Worm (Caenorhabditis elegans): ENCODE measurements around the gene H40L08.9.
A peak's percentile ranks its signal among the peaks of the same experiment; 100 is the strongest.

Gene H40L08.9

ce11 chrX:15057900-15058299 is 18.4 kb downstream of the H40L08.9 start:
- no peak for TF ChIP-seq nhr-48 (tag; optimal IDR thresholded peaks at IDR 0.05)
- peak in 1 of 2 experiments; percentile 14 for TF ChIP-seq unc-62 (GFP tag; optimal IDR thresholded peaks at IDR 0.05 in 1 of 2)
- no peak for TF ChIP-seq unc-62 (tag; optimal IDR thresholded peaks at IDR 0.05)
- peak; percentile 97 for TF ChIP-seq aha-1 (tag)

DNA sequence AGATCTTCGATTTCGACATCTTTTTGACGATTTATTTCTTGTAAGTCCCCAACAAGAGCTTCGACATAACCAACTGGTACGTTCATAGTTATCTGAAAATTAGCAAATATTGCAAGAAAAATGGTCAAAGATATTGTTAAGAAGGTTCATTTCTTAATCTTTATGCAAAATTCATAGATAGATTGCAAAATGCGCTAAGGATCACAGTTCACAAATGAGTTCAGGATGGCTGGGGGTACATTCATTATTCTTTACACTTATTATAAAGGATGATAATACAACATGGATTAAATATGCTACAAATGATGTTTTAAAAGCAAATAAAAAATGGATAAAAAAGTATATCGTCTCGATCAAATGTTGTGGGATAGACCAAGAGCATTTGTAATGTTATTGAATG is 19.5 kb downstream of the H40L08.9 start, which contains the start of gene H03G16.5:
TSS of gene H03G16.5 (minus strand) at position 101 of the 400 bp plus-strand sequence.
- TF ChIP-seq fkh-10 (GFP tag; optimal IDR thresholded peaks at IDR 0.05) (no peak), dmd-8 (GFP tag; IDR thresholded peaks at IDR 0.05) (no peak), mep-1 (tag; optimal IDR thresholded peaks at IDR 0.05) (no peak), tag-97 (GFP tag; IDR thresholded peaks at IDR 0.05) (no peak), Y48G9A.11 (GFP tag; IDR thresholded peaks at IDR 0.05) (no peak), lin-29 (GFP tag; IDR thresholded peaks at IDR 0.05) (no peak), madf-9 (GFP tag; conservative IDR thresholded peaks at IDR 0.05) (no peak)

DNA sequence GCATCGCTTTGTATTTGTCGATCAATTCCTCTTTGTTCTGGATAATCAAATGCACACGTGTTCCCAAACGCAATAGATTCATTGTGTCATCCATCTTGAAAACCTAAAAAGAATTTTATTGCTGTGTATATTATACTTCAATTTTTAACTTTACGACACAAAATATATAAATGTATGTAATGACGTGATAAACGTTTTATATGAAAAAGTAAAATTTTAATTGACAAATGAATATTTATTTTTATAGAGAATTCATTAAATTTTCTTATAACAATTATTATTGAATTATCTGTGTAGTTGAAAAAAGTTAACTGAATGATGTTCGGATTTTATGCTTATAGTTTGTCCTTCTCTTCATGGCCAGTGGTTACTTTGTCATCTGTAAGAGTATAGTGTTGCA is 20.4 kb downstream of the H40L08.9 start, which contains the start of gene H03G16.7:
TSS of gene H03G16.7 (minus strand) at position 101 of the 400 bp plus-strand sequence.
- TF ChIP-seq F44E2.7 (GFP tag; IDR thresholded peaks at IDR 0.05) = no peak
- no peak for TF ChIP-seq ama-1 (optimal IDR thresholded peaks at IDR 0.05)
- no peak for TF ChIP-seq skn-1 (tag; optimal IDR thresholded peaks at IDR 0.05)
- TF ChIP-seq dmd-6 (GFP tag; IDR thresholded peaks at IDR 0.05) = no peak
- no peak for TF ChIP-seq egl-27 (tag; optimal IDR thresholded peaks at IDR 0.05)
- no peak for TF ChIP-seq php-3 (GFP tag; IDR thresholded peaks at IDR 0.05)
- TF ChIP-seq Y75B8A.6 (GFP tag; IDR thresholded peaks at IDR 0.05) = no peak
- TF ChIP-seq ctbp-1 (GFP tag; IDR thresholded peaks at IDR 0.05) = no peak
- TF ChIP-seq lin-15B (tag; optimal IDR thresholded peaks at IDR 0.05) = no peak
- TF ChIP-seq nhr-11 (tag; optimal IDR thresholded peaks at IDR 0.05) = no peak
- no peak for TF ChIP-seq lir-3 (tag; optimal IDR thresholded peaks at IDR 0.05)
- TF ChIP-seq dmd-9 (GFP tag; IDR thresholded peaks at IDR 0.05) = no peak
- no peak for TF ChIP-seq ceh-82 (tag; optimal IDR thresholded peaks at IDR 0.05)

DNA sequence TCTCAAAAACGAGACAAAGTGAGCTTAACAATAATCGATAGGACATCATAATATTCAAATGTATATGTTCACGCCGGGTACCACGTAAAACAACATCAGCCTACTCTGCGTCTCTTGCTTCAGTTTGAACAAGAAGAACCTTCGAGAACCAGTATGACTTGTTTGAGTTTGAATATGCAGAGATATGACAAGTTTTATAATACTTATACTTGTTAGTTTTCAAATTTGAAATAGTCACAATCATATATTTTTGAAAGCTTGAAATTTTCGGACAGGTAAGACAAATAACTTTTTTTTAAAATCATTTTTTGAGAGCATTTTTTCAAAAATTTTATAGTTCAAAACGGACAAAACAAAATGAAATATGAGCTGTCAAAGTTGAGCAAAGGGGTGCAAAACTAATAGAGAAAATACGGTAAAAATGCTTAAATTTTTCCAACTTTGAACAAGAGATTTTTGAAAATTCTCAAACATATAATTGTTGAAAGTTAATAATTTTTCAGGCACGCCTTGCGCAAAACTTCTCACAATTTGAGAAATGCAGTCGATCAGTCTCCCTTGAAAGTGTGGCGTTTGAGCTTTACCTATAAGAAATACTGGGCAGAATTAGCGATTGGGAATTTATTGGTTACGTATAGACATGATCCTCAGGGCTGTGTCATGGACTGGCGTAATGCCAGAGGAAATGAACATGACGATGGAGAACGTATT is 22.9 kb downstream of the H40L08.9 start, which contains the start of gene H03G16.1:
TSS of gene H03G16.1 (plus strand) at position 661 of the 711 bp plus-strand sequence.
- no peak for TF ChIP-seq lsy-2 (tag; optimal IDR thresholded peaks at IDR 0.05)
- peak in 1 of 2 experiments; percentile 92 for TF ChIP-seq unc-62 (GFP tag; optimal IDR thresholded peaks at IDR 0.05 in 1 of 2)
- no peak for TF ChIP-seq unc-62 (tag; optimal IDR thresholded peaks at IDR 0.05)

DNA sequence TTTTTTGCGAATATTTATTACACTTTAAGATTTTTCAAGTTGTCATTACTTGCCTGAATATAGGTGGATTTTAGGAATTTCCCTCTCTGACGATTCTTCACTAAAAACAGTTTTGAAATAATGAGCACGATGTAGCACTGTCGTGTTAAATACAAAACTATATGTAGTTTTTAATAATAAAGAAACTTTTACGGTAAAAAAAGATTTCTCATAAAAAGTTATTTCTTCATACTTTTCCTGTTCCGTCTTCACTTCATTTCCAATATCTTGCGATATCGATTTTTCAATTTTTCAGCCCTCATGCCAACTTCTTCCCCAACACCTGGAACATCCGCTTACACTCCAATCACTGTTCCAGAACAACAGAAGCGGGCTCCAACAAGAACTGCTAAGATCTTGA is 23.9 kb downstream of the H40L08.9 start, which contains the start of gene H03G16.6:
TSS of gene H03G16.6 (plus strand) at position 301 of the 400 bp plus-strand sequence.
- no peak for TF ChIP-seq pqm-1 (tag; optimal IDR thresholded peaks at IDR 0.05)
- TF ChIP-seq Y75B8A.6 (GFP tag; IDR thresholded peaks at IDR 0.05) = no peak
- TF ChIP-seq spr-3 (GFP tag; optimal IDR thresholded peaks at IDR 0.05) = no peak
- no peak for TF ChIP-seq dpl-1 (GFP tag; optimal IDR thresholded peaks at IDR 0.05)
- TF ChIP-seq lin-1 (GFP tag; IDR thresholded peaks at IDR 0.05) = no peak
- TF ChIP-seq ceh-62 (tag; optimal IDR thresholded peaks at IDR 0.05) = no peak
- no peak for TF ChIP-seq hlh-30 (tag; optimal IDR thresholded peaks at IDR 0.05; ENCODE audit: insufficient read depth)
- no peak for TF ChIP-seq hif-1 (tag; optimal IDR thresholded peaks at IDR 0.05)
- no peak for TF ChIP-seq nhr-102 (tag; optimal IDR thresholded peaks at IDR 0.05)
